Worm (Caenorhabditis elegans) whole organism, L2 larva: Measurements from ENCODE around the gene F40F8.4.
A peak's percentile ranks its signal among the peaks of the same experiment; 100 is the strongest.

ENCODE experiments used
- C34F6.9 ChIP-seq: fragments of 150-350 bp; optimal IDR thresholded peaks from 2 replicates; lab custom pipeline; 2014; ENCODE audit warnings: missing biosample characterization, missing genetic modification characterization
- R02D3.7 ChIP-seq: fragments of 150-350 bp; optimal IDR thresholded peaks from 2 replicates; lab custom pipeline; 2014; ENCODE audit warnings: missing biosample characterization, missing genetic modification characterization
- alr-1 ChIP-seq: fragments of 150-350 bp; optimal IDR thresholded peaks from 2 replicates; lab custom pipeline; 2014; ENCODE audit warnings: missing biosample characterization, missing genetic modification characterization
- ama-1 ChIP-seq: fragments of 150-350 bp; optimal IDR thresholded peaks from 2 replicates; lab custom pipeline; 2018; ENCODE audit warnings: inconsistent platforms
- blmp-1 ChIP-seq: sonication (generic microtip); optimal IDR thresholded peaks from 2 replicates; lab custom pipeline; 2017; ENCODE audit warnings: missing genetic modification characterization, mild to moderate bottlenecking, missing compliant biosample characterization, antibody characterized with exemption, moderate library complexity; ENCODE audit not compliant: insufficient read depth
- ceh-16 ChIP-seq: fragments of 150-350 bp; optimal IDR thresholded peaks from 2 replicates; lab custom pipeline; 2014; ENCODE audit warnings: missing biosample characterization, missing genetic modification characterization
- ceh-82 ChIP-seq: fragments of 150-350 bp; optimal IDR thresholded peaks from 2 replicates; lab custom pipeline; 2014; ENCODE audit warnings: missing biosample characterization, missing genetic modification characterization
- crh-2 ChIP-seq: sonication (generic microtip); optimal IDR thresholded peaks from 2 replicates; lab custom pipeline; 2017; ENCODE audit warnings: missing biosample characterization, missing genetic modification characterization
- dmd-4 ChIP-seq: sonication (generic microtip); optimal IDR thresholded peaks from 2 replicates; lab custom pipeline; 2017; ENCODE audit warnings: missing biosample characterization, missing genetic modification characterization
- egl-27 ChIP-seq: sonication (generic microtip); optimal IDR thresholded peaks from 3 replicates; lab custom pipeline; 2017; ENCODE audit warnings: missing biosample characterization, missing genetic modification reagents, missing genetic modification characterization
- elt-1 ChIP-seq: fragments of 150-350 bp; optimal IDR thresholded peaks from 2 replicates; lab custom pipeline; 2014; ENCODE audit warnings: missing biosample characterization, missing genetic modification characterization
- fos-1 ChIP-seq: fragments of 150-350 bp; optimal IDR thresholded peaks from 2 replicates; lab custom pipeline; 2014; ENCODE audit warnings: missing biosample characterization, missing genetic modification characterization
- gmeb-1 ChIP-seq: fragments of 150-350 bp; optimal IDR thresholded peaks from 2 replicates; lab custom pipeline; 2014; ENCODE audit warnings: missing biosample characterization, missing genetic modification characterization
- lin-13 ChIP-seq: fragments of 150-350 bp; optimal IDR thresholded peaks from 2 replicates; lab custom pipeline; 2014; ENCODE audit warnings: missing biosample characterization, missing genetic modification reagents, missing genetic modification characterization
- lin-39 ChIP-seq: fragments of 150-350 bp; optimal IDR thresholded peaks from 2 replicates; lab custom pipeline; 2014; ENCODE audit warnings: missing biosample characterization, missing genetic modification reagents, missing genetic modification characterization
- lsy-2 ChIP-seq, 2 experiments: fragments of 150-350 bp in 1 of 2; sonication (generic microtip) in 1 of 2; optimal IDR thresholded peaks; 2 replicates each; lab custom pipeline; 2014 to 2017; ENCODE audit warnings: missing biosample characterization in 2 of 2, missing genetic modification characterization in 2 of 2
- mab-5 ChIP-seq: fragments of 150-350 bp; optimal IDR thresholded peaks from 2 replicates; lab custom pipeline; 2014; ENCODE audit warnings: missing biosample characterization, missing genetic modification characterization
- mbf-1 ChIP-seq: sonication (generic microtip); optimal IDR thresholded peaks from 2 replicates; lab custom pipeline; 2017; ENCODE audit warnings: missing biosample characterization, missing genetic modification characterization
- nhr-10 ChIP-seq: sonication (generic microtip); optimal IDR thresholded peaks from 2 replicates; lab custom pipeline; 2017; ENCODE audit warnings: missing biosample characterization, missing genetic modification characterization
- nhr-11 ChIP-seq: fragments of 150-350 bp; optimal IDR thresholded peaks from 2 replicates; lab custom pipeline; 2014; ENCODE audit warnings: missing biosample characterization, missing genetic modification characterization
- nhr-21 ChIP-seq: fragments of 150-350 bp; optimal IDR thresholded peaks from 2 replicates; lab custom pipeline; 2014; ENCODE audit warnings: missing biosample characterization, missing genetic modification characterization
- nhr-23 ChIP-seq: fragments of 150-350 bp; optimal IDR thresholded peaks from 2 replicates; lab custom pipeline; 2014; ENCODE audit warnings: missing biosample characterization, missing genetic modification reagents, missing genetic modification characterization
- nhr-237 ChIP-seq: fragments of 150-350 bp; optimal IDR thresholded peaks from 2 replicates; lab custom pipeline; 2014; ENCODE audit warnings: missing biosample characterization, missing genetic modification characterization
- nhr-25 ChIP-seq: fragments of 150-350 bp; sonication (generic microtip); optimal IDR thresholded peaks from 3 replicates; lab custom pipeline; 2014; ENCODE audit warnings: missing biosample characterization, missing genetic modification characterization
- nhr-6 ChIP-seq: fragments of 150-350 bp; optimal IDR thresholded peaks from 2 replicates; lab custom pipeline; 2014; ENCODE audit warnings: missing biosample characterization, missing genetic modification characterization
- nhr-77 ChIP-seq: fragments of 150-350 bp; optimal IDR thresholded peaks from 2 replicates; lab custom pipeline; 2014; ENCODE audit warnings: missing biosample characterization, missing genetic modification characterization
- peb-1 ChIP-seq: fragments of 150-350 bp; optimal IDR thresholded peaks from 2 replicates; lab custom pipeline; 2014; ENCODE audit warnings: missing biosample characterization, missing genetic modification characterization
- sem-4 ChIP-seq: fragments of 150-350 bp; optimal IDR thresholded peaks from 2 replicates; lab custom pipeline; 2014; ENCODE audit warnings: missing biosample characterization, missing genetic modification reagents, missing genetic modification characterization
- skn-1 ChIP-seq: sonication (generic microtip); optimal IDR thresholded peaks from 2 replicates; lab custom pipeline; 2017; ENCODE audit warnings: missing biosample characterization, missing genetic modification characterization
- sma-3 ChIP-seq: sonication (generic microtip); optimal IDR thresholded peaks from 2 replicates; lab custom pipeline; 2016; ENCODE audit warnings: missing genetic modification reagents, missing genetic modification characterization, missing compliant biosample characterization
- sma-9 ChIP-seq, 2 experiments: fragments of 150-350 bp in 1 of 2; sonication (generic microtip) in 1 of 2; optimal IDR thresholded peaks; 2 replicates each; lab custom pipeline; 2014 to 2016; ENCODE audit warnings: missing genetic modification characterization in 2 of 2, mild to moderate bottlenecking in 1 of 2, missing biosample characterization in 1 of 2, missing compliant biosample characterization in 1 of 2, missing genetic modification reagents in 1 of 2, moderate library complexity in 1 of 2
- snpc-4 ChIP-seq: fragments of 150-350 bp; optimal IDR thresholded peaks from 2 replicates; lab custom pipeline; 2014; ENCODE audit warnings: missing biosample characterization, missing genetic modification characterization
- unc-55 ChIP-seq: fragments of 150-350 bp; sonication (generic microtip); optimal IDR thresholded peaks from 3 replicates; lab custom pipeline; 2014; ENCODE audit warnings: missing biosample characterization, missing genetic modification reagents, missing genetic modification characterization
- unc-62 ChIP-seq: fragments of 150-350 bp; optimal IDR thresholded peaks from 2 replicates; lab custom pipeline; 2014; ENCODE audit warnings: missing biosample characterization, missing genetic modification reagents, missing genetic modification characterization
- zag-1 ChIP-seq: fragments of 150-350 bp; optimal IDR thresholded peaks from 2 replicates; lab custom pipeline; 2014; ENCODE audit warnings: missing biosample characterization, missing genetic modification characterization
- ztf-11 ChIP-seq: sonication (generic microtip); optimal IDR thresholded peaks from 2 replicates; lab custom pipeline; 2017; ENCODE audit warnings: missing biosample characterization, missing genetic modification characterization
- ztf-4 ChIP-seq: fragments of 150-350 bp; optimal IDR thresholded peaks from 2 replicates; lab custom pipeline; 2014; ENCODE audit warnings: missing biosample characterization, missing genetic modification characterization

F40F8.4 gene

ce11 chrII:11178737-11179136, 38.7 kb upstream of the F40F8.4 start:
- TF ChIP-seq ceh-16 (tag; lab: Kevin White, UChicago) (no peak), nhr-237 (tag; lab: Kevin White, UChicago) (no peak), elt-1 (tag; lab: Kevin White, UChicago) (no peak), unc-55 (GFP tag; lab: Kevin White, UChicago) (no peak), fos-1 (tag; lab: Kevin White, UChicago) (no peak), dmd-4 (tag; lab: Kevin White, UChicago) (no peak), skn-1 (tag; lab: Kevin White, UChicago) (no peak), mbf-1 (tag; lab: Kevin White, UChicago) (no peak), gmeb-1 (tag; lab: Kevin White, UChicago) (no peak), sma-3 (GFP tag; lab: Kevin White, UChicago) (no peak), egl-27 (tag; lab: Kevin White, UChicago) (no peak), nhr-6 (tag; lab: Kevin White, UChicago) (no peak), lin-13 (GFP tag; lab: Kevin White, UChicago) (no peak), lin-39 (tag; lab: Kevin White, UChicago) (no peak), lsy-2 (tag; optimal IDR thresholded peaks at IDR 0.05; lab: Kevin White, UChicago) (no peak)

DNA sequence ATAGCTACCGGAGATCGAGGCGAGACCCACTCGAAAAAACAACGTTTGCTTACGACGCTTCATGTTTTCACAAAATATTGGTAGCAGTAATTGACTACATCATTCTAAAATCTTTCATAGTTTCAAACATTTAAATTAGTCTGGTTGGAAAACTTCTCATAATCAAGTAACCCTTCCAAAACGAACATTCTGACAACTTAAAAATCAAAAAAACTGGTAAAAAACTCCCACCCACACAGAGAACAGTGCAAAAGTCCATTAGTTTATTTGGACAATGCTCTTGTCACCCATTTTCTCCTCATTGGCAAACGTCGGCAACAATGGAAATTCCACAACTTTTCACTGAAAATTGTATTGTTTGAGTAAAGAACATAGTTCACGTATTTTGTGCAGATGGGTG, 37.3 kb upstream of the F40F8.4 start, which contains the start of gene F37H8.6:
Gene F37H8.6, minus strand, starts transcription at position 101 of the 400 bp plus-strand sequence.
- no peak for TF ChIP-seq alr-1 (tag; lab: Kevin White, UChicago)
- no peak for TF ChIP-seq ztf-4 (tag; lab: Kevin White, UChicago)
- no peak for TF ChIP-seq nhr-10 (tag; lab: Kevin White, UChicago)
- TF ChIP-seq nhr-237 (tag; lab: Kevin White, UChicago) = no peak
- no peak for TF ChIP-seq R02D3.7
- TF ChIP-seq lin-13 (GFP tag; lab: Kevin White, UChicago) = no peak
- TF ChIP-seq elt-1 (tag; lab: Kevin White, UChicago) = no peak
- TF ChIP-seq ama-1 = no peak
- no peak for TF ChIP-seq blmp-1
- TF ChIP-seq mab-5 (tag; lab: Kevin White, UChicago) = no peak
- TF ChIP-seq ztf-11 (tag; lab: Kevin White, UChicago) = no peak
- TF ChIP-seq nhr-25 (tag; lab: Kevin White, UChicago) = no peak
- no peak for TF ChIP-seq unc-62 (GFP tag; lab: Kevin White, UChicago)
- no peak for TF ChIP-seq peb-1
- no peak for TF ChIP-seq sem-4
- TF ChIP-seq sma-9 (GFP tag; optimal IDR thresholded peaks at IDR 0.05; lab: Kevin White, UChicago) = no peak
- TF ChIP-seq sma-9 (tag; optimal IDR thresholded peaks at IDR 0.05; lab: Kevin White, UChicago) = no peak
- TF ChIP-seq crh-2 (tag; lab: Kevin White, UChicago) = no peak
- no peak for TF ChIP-seq fos-1 (tag; lab: Kevin White, UChicago)

ce11 chrII:11176441-11176840, 36.4 kb upstream of the F40F8.4 start:
- peak; percentile 6 for TF ChIP-seq C34F6.9 (tag; lab: Kevin White, UChicago)
- no peak for TF ChIP-seq ama-1
- TF ChIP-seq unc-55 (GFP tag; lab: Kevin White, UChicago) = peak; percentile 15
- TF ChIP-seq lsy-2 (tag; optimal IDR thresholded peaks at IDR 0.05; lab: Kevin White, UChicago) = peak in 1 of 2 experiments; percentile 35
- TF ChIP-seq R02D3.7 = no peak

DNA sequence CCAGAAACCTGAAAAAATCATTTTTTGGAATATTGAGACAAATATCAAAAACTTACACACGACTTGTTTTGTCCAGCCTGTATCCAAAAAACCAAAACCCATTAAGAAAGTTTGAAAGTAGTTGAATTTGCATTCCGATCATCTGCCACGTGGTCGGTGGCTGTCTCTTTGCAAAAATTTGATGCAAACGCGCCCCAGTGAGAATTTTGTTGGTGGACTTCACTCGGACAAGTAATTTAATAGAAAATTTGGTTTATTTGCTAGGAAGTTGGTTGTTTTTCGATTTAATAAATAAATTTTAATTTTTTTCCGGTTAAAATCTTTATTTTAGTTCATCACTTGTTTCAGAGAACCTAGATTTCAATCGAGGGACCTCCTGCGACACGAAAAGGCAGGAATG, 35.3 kb upstream of the F40F8.4 start:
- no peak for TF ChIP-seq mbf-1 (tag; lab: Kevin White, UChicago)
- TF ChIP-seq nhr-11 (tag; lab: Kevin White, UChicago) = no peak
- TF ChIP-seq ztf-11 (tag; lab: Kevin White, UChicago) = no peak
- no peak for TF ChIP-seq skn-1 (tag; lab: Kevin White, UChicago)
- no peak for TF ChIP-seq ztf-4 (tag; lab: Kevin White, UChicago)
- TF ChIP-seq unc-62 (GFP tag; lab: Kevin White, UChicago) = no peak
- no peak for TF ChIP-seq nhr-77
- TF ChIP-seq nhr-6 (tag; lab: Kevin White, UChicago) = no peak
- no peak for TF ChIP-seq sem-4
- TF ChIP-seq lsy-2 (tag; optimal IDR thresholded peaks at IDR 0.05; lab: Kevin White, UChicago) = no peak
- TF ChIP-seq nhr-21 = no peak
- TF ChIP-seq zag-1 (tag; lab: Kevin White, UChicago) = no peak
- no peak for TF ChIP-seq peb-1
- TF ChIP-seq ceh-82 (tag; lab: Kevin White, UChicago) = no peak
- no peak for TF ChIP-seq lin-13 (GFP tag; lab: Kevin White, UChicago)
- no peak for TF ChIP-seq nhr-23 (tag; lab: Kevin White, UChicago)
- TF ChIP-seq lin-39 (tag; lab: Kevin White, UChicago) = no peak
- TF ChIP-seq alr-1 (tag; lab: Kevin White, UChicago) = no peak
- TF ChIP-seq egl-27 (tag; lab: Kevin White, UChicago) = no peak
- no peak for TF ChIP-seq snpc-4 (tag; lab: Kevin White, UChicago)
- TF ChIP-seq, all 48 proteins: peak for 0
